Worm (Caenorhabditis elegans) whole organism, young adult: ENCODE data around the gene Y111B2A.12.

ENCODE experiments used
- C17E4.6 ChIP-seq: fragments of 200-800 bp; sonication (Bioruptor generic); IDR thresholded peaks from 2 replicates; pipeline ENCODE4 v1.3.6; 2022; ENCODE audit warnings: missing genetic modification reagents, missing genetic modification characterization, missing compliant biosample characterization
- D2030.7 ChIP-seq: fragments of 200-800 bp; sonication (Bioruptor generic); IDR thresholded peaks from 2 replicates; pipeline ENCODE4 v1.3.6; 2022; ENCODE audit warnings: missing genetic modification reagents, missing genetic modification characterization, missing compliant biosample characterization
- F23B12.7 ChIP-seq: sonication (generic microtip); optimal IDR thresholded peaks from 2 replicates; lab custom pipeline; 2017; ENCODE audit warnings: missing genetic modification characterization, mild to moderate bottlenecking, missing compliant biosample characterization, antibody characterized with exemption, moderate library complexity; ENCODE audit not compliant: insufficient read depth
- F49E8.2 ChIP-seq: sonication (generic microtip); optimal IDR thresholded peaks from 3 replicates; lab custom pipeline; 2017; ENCODE audit warnings: missing genetic modification characterization, mild to moderate bottlenecking, missing compliant biosample characterization, antibody characterized with exemption, moderate library complexity; ENCODE audit not compliant: insufficient read depth
- F57C9.4 ChIP-seq: sonication (generic microtip); optimal IDR thresholded peaks from 2 replicates; lab custom pipeline; 2017; ENCODE audit warnings: mild to moderate bottlenecking, missing genetic modification characterization, missing compliant biosample characterization
- K12H6.12 ChIP-seq: fragments of 200-800 bp; sonication (Bioruptor generic); optimal IDR thresholded peaks from 2 replicates; lab custom pipeline; 2018; ENCODE audit warnings: mild to moderate bottlenecking, missing genetic modification characterization, missing compliant biosample characterization
- T26A5.8 ChIP-seq: sonication (generic microtip); optimal IDR thresholded peaks from 2 replicates; lab custom pipeline; 2016; ENCODE audit warnings: missing genetic modification characterization, missing compliant biosample characterization
- Y79H2A.3 ChIP-seq: fragments of 200-800 bp; sonication (Bioruptor generic); conservative IDR thresholded peaks from 2 replicates; pipeline ENCODE4 v1.3.6; 2022; ENCODE audit warnings: missing genetic modification reagents, missing genetic modification characterization, missing compliant biosample characterization
- akir-1 ChIP-seq: fragments of 200-800 bp; sonication (Bioruptor generic); optimal IDR thresholded peaks from 2 replicates; lab custom pipeline; 2018; ENCODE audit warnings: mild to moderate bottlenecking, missing genetic modification characterization, moderate library complexity, missing compliant biosample characterization
- bed-2 ChIP-seq: fragments of 200-800 bp; sonication (Bioruptor generic); IDR thresholded peaks from 2 replicates; pipeline ENCODE4 v1.3.6; 2022; ENCODE audit warnings: missing genetic modification reagents, missing genetic modification characterization, missing compliant biosample characterization
- ccch-3 ChIP-seq: fragments of 200-800 bp; sonication (Bioruptor generic); optimal IDR thresholded peaks from 2 replicates; lab custom pipeline; 2018; ENCODE audit warnings: mild to moderate bottlenecking, missing genetic modification characterization, missing compliant biosample characterization
- cebp-2 ChIP-seq: fragments of 200-800 bp; sonication (Bioruptor generic); IDR thresholded peaks from 2 replicates; pipeline ENCODE4 v1.3.6; 2022; ENCODE audit warnings: missing genetic modification characterization, missing compliant biosample characterization
- dpl-1 ChIP-seq: fragments of 150-350 bp; optimal IDR thresholded peaks from 2 replicates; lab custom pipeline; 2014; ENCODE audit warnings: missing biosample characterization, missing genetic modification reagents, missing genetic modification characterization
- egl-44 ChIP-seq: fragments of 200-800 bp; sonication (Bioruptor generic); IDR thresholded peaks from 2 replicates; pipeline ENCODE4 v1.3.6; 2022; ENCODE audit warnings: missing genetic modification reagents, missing genetic modification characterization, missing compliant biosample characterization
- hlh-26 ChIP-seq: fragments of 200-800 bp; sonication (Bioruptor generic); conservative IDR thresholded peaks from 2 replicates; pipeline ENCODE4 v1.3.6; 2022; ENCODE audit warnings: missing genetic modification reagents, missing genetic modification characterization, missing compliant biosample characterization
- let-607 ChIP-seq, 2 experiments: fragments of 200-800 bp in 1 of 2; sonication (Bioruptor generic) in 1 of 2; sonication (generic microtip) in 1 of 2; optimal IDR thresholded peaks; 2 replicates each; lab custom pipeline; 2016 to 2018; ENCODE audit warnings: mild to moderate bottlenecking in 2 of 2, missing compliant biosample characterization in 2 of 2, missing genetic modification characterization in 2 of 2, moderate library complexity in 2 of 2, missing genotype in 1 of 2
- lsl-1 ChIP-seq: fragments of 200-800 bp; sonication (Bioruptor generic); optimal IDR thresholded peaks from 2 replicates; lab custom pipeline; 2018; ENCODE audit warnings: mild to moderate bottlenecking, missing genetic modification characterization, moderate library complexity, missing compliant biosample characterization
- madf-8 ChIP-seq: fragments of 200-800 bp; sonication (Bioruptor generic); conservative IDR thresholded peaks from 2 replicates; pipeline ENCODE4 v1.3.6; 2022; ENCODE audit warnings: missing genetic modification reagents, missing genetic modification characterization, missing compliant biosample characterization
- mes-4 ChIP-seq: sonication (generic microtip); optimal IDR thresholded peaks from 2 replicates; lab custom pipeline; 2016; ENCODE audit warnings: missing genotype, missing genetic modification characterization, missing compliant biosample characterization
- nfyb-1 ChIP-seq: fragments of 200-800 bp; sonication (Bioruptor generic); IDR thresholded peaks from 2 replicates; pipeline ENCODE4 v1.3.6; 2022; ENCODE audit warnings: missing genetic modification reagents, missing genetic modification characterization, missing compliant biosample characterization
- nhr-27 ChIP-seq: fragments of 200-800 bp; sonication (Bioruptor generic); optimal IDR thresholded peaks from 2 replicates; lab custom pipeline; 2018; ENCODE audit warnings: mild to moderate bottlenecking, missing genetic modification characterization, moderate library complexity, missing compliant biosample characterization
- nhr-90 ChIP-seq: sonication (generic microtip); optimal IDR thresholded peaks from 2 replicates; lab custom pipeline; 2016; ENCODE audit warnings: missing genotype, mild to moderate bottlenecking, missing genetic modification characterization, missing compliant biosample characterization
- pbrm-1 ChIP-seq: fragments of 200-800 bp; sonication (Bioruptor generic); IDR thresholded peaks from 2 replicates; pipeline ENCODE4 v1.3.6; 2022; ENCODE audit warnings: missing genetic modification reagents, missing genetic modification characterization, missing compliant biosample characterization
- tlf-1 ChIP-seq: fragments of 200-800 bp; sonication (Bioruptor generic); optimal IDR thresholded peaks from 2 replicates; lab custom pipeline; 2018; ENCODE audit warnings: mild to moderate bottlenecking, missing genetic modification characterization, missing compliant biosample characterization
- unc-130 ChIP-seq: sonication (generic microtip); optimal IDR thresholded peaks from 2 replicates; lab custom pipeline; 2016; ENCODE audit warnings: missing genetic modification reagents, missing genetic modification characterization, missing compliant biosample characterization
- zim-3 ChIP-seq: sonication (generic microtip); optimal IDR thresholded peaks from 2 replicates; lab custom pipeline; 2017; ENCODE audit warnings: mild to moderate bottlenecking, missing genetic modification characterization, moderate library complexity, missing compliant biosample characterization

The Y111B2A.12 gene

DNA sequence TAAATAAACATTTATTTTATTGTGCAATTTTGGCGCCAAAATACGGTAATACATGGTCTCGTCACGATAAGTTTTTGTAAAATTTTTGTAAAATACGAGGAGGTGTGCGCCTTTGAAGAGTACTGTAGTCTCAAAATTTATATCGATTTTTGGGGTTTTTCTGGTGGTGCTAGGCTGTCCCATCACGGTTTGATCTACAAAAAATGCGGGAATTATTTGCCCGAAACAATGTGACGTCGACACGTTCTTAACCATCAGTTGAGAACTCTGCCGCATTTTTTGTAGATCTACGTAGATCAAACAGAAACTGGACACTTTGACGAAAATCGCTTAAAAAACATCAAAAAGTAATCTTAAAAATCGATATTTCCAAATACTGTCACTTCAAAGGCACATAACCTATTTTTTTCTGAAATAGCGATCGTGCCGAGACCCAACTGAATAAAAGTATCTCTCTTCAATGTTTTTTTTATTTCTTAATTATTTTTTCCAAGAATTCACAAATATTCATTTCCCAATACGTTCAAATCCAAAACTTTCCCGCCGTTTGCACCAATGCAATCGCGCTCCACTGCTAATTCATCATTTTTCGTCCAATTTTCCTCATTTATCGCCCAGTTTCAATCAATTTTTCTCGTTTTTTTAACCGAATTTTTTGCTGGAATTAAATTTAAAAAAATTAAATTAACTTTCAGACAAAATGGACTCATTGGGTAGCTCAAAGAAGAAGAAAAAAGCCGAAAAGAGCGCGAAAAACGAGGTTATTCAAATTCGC, 17.0 kb downstream of the Y111B2A.12 start, which contains the start of gene pqn-80 (continued):
- TF ChIP-seq lsl-1 (GFP tag; lab: Kevin White, UChicago) (peak; percentile 49), C17E4.6 (GFP tag; lab: Robert Waterston, UW) (no peak), mes-4 (tag; lab: Kevin White, UChicago) (no peak), hlh-26 (GFP tag; lab: Robert Waterston, UW) (no peak), bed-2 (GFP tag; lab: Robert Waterston, UW) (no peak)

DNA sequence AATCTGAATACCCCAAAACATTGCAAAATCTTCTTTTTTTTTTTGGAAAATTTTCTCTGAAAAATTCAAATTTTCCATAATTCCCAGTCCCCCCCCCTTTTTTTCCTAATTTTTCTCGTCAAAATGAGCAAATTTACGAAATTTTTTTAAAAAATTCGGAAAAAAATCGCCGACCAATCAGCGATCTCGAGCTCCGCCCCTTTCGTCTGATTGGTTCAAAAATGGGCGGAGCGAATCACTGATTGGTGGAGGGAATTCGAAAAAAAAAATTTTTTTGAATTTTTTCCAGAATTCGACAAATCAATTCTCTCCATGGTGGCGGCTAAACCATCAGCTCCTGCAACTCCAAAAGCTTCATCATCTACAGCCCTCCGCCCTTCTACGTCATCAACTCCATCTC, 29.5 kb downstream of the Y111B2A.12 start:
- TF ChIP-seq F57C9.4 (no peak), let-607 (tag; optimal IDR thresholded peaks at IDR 0.05; lab: Kevin White, UChicago) (no peak), ccch-3 (no peak), egl-44 (GFP tag; lab: Robert Waterston, UW) (no peak), akir-1 (GFP tag; lab: Kevin White, UChicago) (no peak), dpl-1 (GFP tag; lab: Kevin White, UChicago) (no peak), pbrm-1 (GFP tag; lab: Robert Waterston, UW) (no peak), F49E8.2 (tag; lab: Kevin White, UChicago) (no peak), madf-8 (GFP tag; lab: Robert Waterston, UW) (no peak), tlf-1 (GFP tag; lab: Kevin White, UChicago) (no peak), cebp-2 (no peak), nhr-27 (tag; lab: Kevin White, UChicago) (no peak), D2030.7 (no peak), unc-130 (GFP tag; lab: Kevin White, UChicago) (no peak), Y79H2A.3 (no peak), zim-3 (tag; lab: Kevin White, UChicago) (no peak), T26A5.8 (tag; lab: Kevin White, UChicago) (no peak)
- TF ChIP-seq, all 124 proteins: peak for 0

DNA sequence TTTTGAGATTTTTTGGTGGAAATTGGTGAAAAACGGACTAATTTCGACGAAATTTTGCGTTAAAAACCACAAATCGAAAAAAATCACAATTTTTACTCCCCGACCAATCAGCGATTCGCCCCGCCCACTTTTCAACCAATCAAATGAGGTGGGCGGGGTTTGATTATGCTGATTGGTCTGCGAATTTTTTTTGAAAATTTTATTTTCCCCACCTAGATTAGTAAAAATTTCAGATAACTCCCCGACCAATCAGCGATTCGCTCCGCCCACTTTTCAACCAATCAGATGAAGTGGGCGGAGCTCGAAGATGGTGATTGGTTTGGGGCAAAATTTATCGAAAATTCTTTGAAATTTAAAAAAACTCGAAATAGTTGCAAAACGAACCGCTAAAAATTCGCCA, 30.1 kb downstream of the Y111B2A.12 start:
- no peak for TF ChIP-seq nhr-90 (tag; lab: Kevin White, UChicago)
- TF ChIP-seq nfyb-1 (GFP tag; lab: Robert Waterston, UW), result 0 out of 2 replicates have a peak, but pooled peaks have one; percentile 67

DNA sequence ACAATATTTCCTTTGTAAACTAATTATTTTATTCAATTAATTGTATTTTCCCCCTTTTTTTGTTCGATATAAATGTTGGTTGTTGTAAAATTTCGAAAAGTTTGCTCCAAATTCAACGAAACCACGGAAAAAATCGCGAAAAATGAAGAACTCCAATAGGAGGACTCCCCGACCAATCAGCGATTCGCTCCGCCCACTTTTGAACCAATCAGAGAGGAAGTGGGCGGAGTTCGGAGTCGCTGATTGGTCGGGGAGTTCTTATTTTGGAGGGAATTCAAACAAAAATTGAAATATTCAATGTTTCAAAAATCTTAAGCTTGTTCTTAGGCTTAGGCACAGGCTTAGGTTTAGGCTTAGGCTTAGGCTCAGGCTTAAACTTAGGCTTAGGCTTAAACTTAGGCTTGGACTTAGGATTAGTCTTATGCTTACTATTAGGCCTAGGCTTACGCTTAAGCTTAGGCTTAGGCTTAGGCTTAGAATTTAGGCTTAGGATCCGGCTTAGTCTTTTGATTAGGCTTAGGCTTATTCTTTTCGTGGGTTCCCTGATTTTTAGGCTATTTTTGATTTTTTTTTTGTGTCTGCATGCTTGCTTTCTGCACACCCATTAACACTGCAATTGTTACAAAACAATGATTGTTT, 31.4 kb downstream of the Y111B2A.12 start:
- TF ChIP-seq F49E8.2 (tag; lab: Kevin White, UChicago) (no peak), nfyb-1 (GFP tag; lab: Robert Waterston, UW) (peak; percentile 66; the same call in 1 of the 2 replicates)

ce11 chrIII:12642511-12643168, 33.6 kb downstream of the Y111B2A.12 start:
- TF ChIP-seq K12H6.12 (tag; lab: Kevin White, UChicago), result no peak
- TF ChIP-seq cebp-2, result 0 out of 2 replicates have a peak, but pooled peaks have one; percentile 12

DNA sequence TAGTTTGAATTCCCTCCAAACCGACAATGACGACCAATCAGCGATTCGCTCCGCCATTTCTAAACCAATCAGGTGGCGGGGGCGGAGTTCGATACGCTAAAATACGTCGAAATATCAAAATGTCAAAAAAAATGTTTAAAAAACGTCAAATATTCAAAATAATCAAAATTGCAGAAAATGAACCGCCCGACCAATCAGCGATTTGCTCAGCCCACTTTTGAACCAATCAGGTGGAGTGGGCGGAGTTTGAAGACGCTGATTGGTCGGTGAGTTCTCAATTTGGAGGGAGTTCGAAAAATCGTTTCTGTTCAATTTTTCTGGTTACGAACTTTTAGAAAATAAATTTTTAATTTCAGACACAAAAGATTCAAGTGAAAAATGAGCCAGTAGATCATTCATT, 35.6 kb downstream of the Y111B2A.12 start:
- TF ChIP-seq F23B12.7 (no peak), nfyb-1 (GFP tag; lab: Robert Waterston, UW) (peak; percentile 52; the same call in 1 of the 2 replicates)
